Fruit fly (Drosophila melanogaster): ENCODE measurements around the gene Lip3.

Gene Lip3

dm6 chr3R:13393009-13393408, 21.3 kb upstream of the Lip3 start:
- TF ChIP-seq CG3919 (GFP tag; optimal IDR thresholded peaks at IDR 0.05) (no peak), CG32006 (GFP tag; optimal IDR thresholded peaks at IDR 0.05) (no peak), svp (GFP tag) (peak; percentile 96)

- peak; percentile 96 for TF ChIP-seq svp (GFP tag)
- TF ChIP-seq Sox15 (GFP tag; optimal IDR thresholded peaks at IDR 0.05), result no peak
Observed at dm6 chr3R:13390490-13390889, 18.8 kb upstream of the Lip3 start.

- TF ChIP-seq CG1621 (tag; optimal IDR thresholded peaks at IDR 0.05), result peak; percentile 78
- TF ChIP-seq ss (GFP tag; optimal IDR thresholded peaks at IDR 0.05), result no peak
- peak; percentile 2 for TF ChIP-seq esn (GFP tag; optimal IDR thresholded peaks at IDR 0.05)
Observed at dm6 chr3R:13388160-13388870, 16.6 kb upstream of the Lip3 start, which contains the start of gene CG9799. TSS of gene CG9799 (minus strand) at chr3R:13388709.

dm6 chr3R:13385105-13385504, 13.4 kb upstream of the Lip3 start:
- TF ChIP-seq lz (GFP tag; optimal IDR thresholded peaks at IDR 0.05) (no peak), Met (GFP tag; optimal IDR thresholded peaks at IDR 0.05) (no peak)

- TF ChIP-seq CG9139 (GFP tag; optimal IDR thresholded peaks at IDR 0.05), result no peak
- no peak for TF ChIP-seq fd85E (GFP tag; optimal IDR thresholded peaks at IDR 0.05)
- TF ChIP-seq CG15336 (GFP tag; IDR thresholded peaks at IDR 0.05), result peak; percentile 63; the same call in 1 of the 2 replicates
- peak; percentile 1 for TF ChIP-seq esn (GFP tag; optimal IDR thresholded peaks at IDR 0.05)
- TF ChIP-seq Sox14 (GFP tag; optimal IDR thresholded peaks at IDR 0.05), result peak; percentile 3
- TF ChIP-seq CG1621 (tag; optimal IDR thresholded peaks at IDR 0.05), result peak; percentile 56
- no peak for TF ChIP-seq CG11294 (GFP tag; IDR thresholded peaks at IDR 0.05)
Observed at dm6 chr3R:13382656-13383142, 11.0 kb upstream of the Lip3 start.

dm6 chr3R:13381744-13382435, 10.2 kb upstream of the Lip3 start, which contains the start of the genes mRpS21 and Droj2:
TSS of gene mRpS21 (minus strand) at chr3R:13381809.
TSS of gene Droj2 (plus strand) at chr3R:13382106.
- TF ChIP-seq CG31627 (GFP tag; optimal IDR thresholded peaks at IDR 0.05) (peak; percentile 51), dsx (GFP tag; optimal IDR thresholded peaks at IDR 0.05; ENCODE audit: poor library complexity, severe bottlenecking) (no peak), Eip78C (GFP tag) (peak; percentile 81), CG6808 (GFP tag; optimal IDR thresholded peaks at IDR 0.05) (peak; percentile 38), fkh (GFP tag; optimal IDR thresholded peaks at IDR 0.05) (no peak), Eip75B (GFP tag; optimal IDR thresholded peaks at IDR 0.05) (peak; percentile 23), Hr4 (GFP tag; optimal IDR thresholded peaks at IDR 0.05) (peak; percentile 60), CG9139 (GFP tag; optimal IDR thresholded peaks at IDR 0.05) (peak; percentile 12), Gug (GFP tag; IDR thresholded peaks at IDR 0.05) (no peak), dac (GFP tag; optimal IDR thresholded peaks at IDR 0.05) (no peak), CG3032 (tag; optimal IDR thresholded peaks at IDR 0.05) (peak; percentile 54), CG11902 (GFP tag; optimal IDR thresholded peaks at IDR 0.05) (no peak), CG8319 (GFP tag; optimal IDR thresholded peaks at IDR 0.05) (no peak), CG1621 (tag; optimal IDR thresholded peaks at IDR 0.05) (no peak), Hr38 (GFP tag; optimal IDR thresholded peaks at IDR 0.05) (no peak), CG6792 (GFP tag; optimal IDR thresholded peaks at IDR 0.05) (no peak), achi (GFP tag; optimal IDR thresholded peaks at IDR 0.05) (no peak), CG4318 (GFP tag; optimal IDR thresholded peaks at IDR 0.05) (no peak), salr (GFP tag; optimal IDR thresholded peaks at IDR 0.05) (no peak), vri (GFP tag; optimal IDR thresholded peaks at IDR 0.05) (peak; percentile 70), spab (GFP tag; optimal IDR thresholded peaks at IDR 0.05) (no peak), Ets21C (GFP tag; optimal IDR thresholded peaks at IDR 0.05) (peak; percentile 41), pdm3 (GFP tag; optimal IDR thresholded peaks at IDR 0.05) (no peak), lz (GFP tag; optimal IDR thresholded peaks at IDR 0.05) (peak; percentile 29), CG8119 (GFP tag; IDR thresholded peaks at IDR 0.05) (no peak), ss (GFP tag; optimal IDR thresholded peaks at IDR 0.05) (peak; percentile 14 to 55), acj6 (GFP tag; optimal IDR thresholded peaks at IDR 0.05) (peak; percentile 29), CG3919 (GFP tag; optimal IDR thresholded peaks at IDR 0.05) (no peak), CG16779 (tag; optimal IDR thresholded peaks at IDR 0.05) (no peak), Sox102F (GFP tag; optimal IDR thresholded peaks at IDR 0.05) (peak; percentile 13), CG15336 (GFP tag; IDR thresholded peaks at IDR 0.05) (no peak)

Measured in whole organism, prepupa.